Worm (Caenorhabditis elegans): ENCODE data around the gene ceh-39.
A peak's percentile ranks its signal among the peaks of the same experiment; 100 is the strongest.

The ceh-39 gene

DNA sequence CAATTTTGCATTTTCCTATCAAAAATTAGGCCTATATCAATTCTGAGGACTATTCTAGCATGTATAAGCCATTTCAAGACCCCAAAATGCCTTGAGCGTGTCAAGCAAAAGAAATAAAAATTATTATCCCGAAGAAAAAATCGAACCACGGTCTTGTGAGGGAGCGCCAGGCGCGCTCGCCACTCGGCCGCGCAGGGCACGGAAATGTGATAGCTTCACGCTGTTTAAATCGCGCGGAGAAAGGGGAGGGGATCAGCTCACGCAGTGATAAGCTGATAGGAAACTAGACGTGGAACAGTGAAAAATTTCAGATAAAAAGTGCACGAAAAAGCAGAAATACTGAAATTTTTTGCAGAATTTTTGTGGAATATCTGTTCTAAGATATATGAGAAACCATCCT is 18.3 kb downstream of the ceh-39 start (continued):
- TF ChIP-seq lin-29 (GFP tag; IDR thresholded peaks at IDR 0.05) (no peak), egl-27 (tag; optimal IDR thresholded peaks at IDR 0.05) (no peak), nhr-25 (tag; optimal IDR thresholded peaks at IDR 0.05; ENCODE audit: borderline replicate concordance, insufficient read depth) (no peak), pqm-1 (tag; optimal IDR thresholded peaks at IDR 0.05) (no peak), gei-8 (GFP tag; optimal IDR thresholded peaks at IDR 0.05) (peak; percentile 43), madf-9 (GFP tag; conservative IDR thresholded peaks at IDR 0.05) (peak; percentile 62), zfp-2 (tag; optimal IDR thresholded peaks at IDR 0.05) (no peak), hlh-30 (tag; optimal IDR thresholded peaks at IDR 0.05; ENCODE audit: insufficient read depth) (no peak), dmd-9 (GFP tag; IDR thresholded peaks at IDR 0.05) (peak; percentile 51; the same call in 1 of the 2 replicates), lin-1 (GFP tag; IDR thresholded peaks at IDR 0.05) (no peak)

DNA sequence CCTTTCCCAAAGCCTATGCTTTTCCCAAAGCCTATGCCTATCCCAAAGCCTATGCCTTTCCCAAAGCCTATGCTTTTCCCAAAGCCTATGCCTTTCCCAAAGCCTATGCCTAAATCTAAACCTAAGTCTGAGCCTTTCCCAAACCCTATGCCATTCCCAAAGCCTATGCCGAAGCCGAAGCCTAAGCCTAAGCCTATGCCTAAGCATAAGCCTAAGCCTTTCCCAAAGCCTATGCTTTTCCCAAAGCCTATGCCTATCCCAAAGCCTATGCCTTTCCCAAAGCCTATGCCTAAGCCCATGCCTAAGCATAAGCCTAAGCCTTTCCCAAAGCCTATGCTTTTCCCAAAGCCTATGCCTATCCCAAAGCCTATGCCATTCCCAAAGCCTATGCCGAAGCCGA is 19.3 kb downstream of the ceh-39 start:
- TF ChIP-seq F26F4.8 (GFP tag; conservative IDR thresholded peaks at IDR 0.05): 0 out of 2 replicates have a peak, but pooled peaks have one; percentile 3
- TF ChIP-seq zip-11 (GFP tag; IDR thresholded peaks at IDR 0.05): 0 out of 2 replicates have a peak, but pooled peaks have one; percentile 8
- 0 out of 2 replicates have a peak, but pooled peaks have one; percentile 51 for TF ChIP-seq nhr-42 (GFP tag; IDR thresholded peaks at IDR 0.05)
- TF ChIP-seq hmg-1.1 (GFP tag; IDR thresholded peaks at IDR 0.05): 0 out of 2 replicates have a peak, but pooled peaks have one; percentile 28
- TF ChIP-seq snpc-1.2 (GFP tag; IDR thresholded peaks at IDR 0.05): 0 out of 2 replicates have a peak, but pooled peaks have one; percentile 5

DNA sequence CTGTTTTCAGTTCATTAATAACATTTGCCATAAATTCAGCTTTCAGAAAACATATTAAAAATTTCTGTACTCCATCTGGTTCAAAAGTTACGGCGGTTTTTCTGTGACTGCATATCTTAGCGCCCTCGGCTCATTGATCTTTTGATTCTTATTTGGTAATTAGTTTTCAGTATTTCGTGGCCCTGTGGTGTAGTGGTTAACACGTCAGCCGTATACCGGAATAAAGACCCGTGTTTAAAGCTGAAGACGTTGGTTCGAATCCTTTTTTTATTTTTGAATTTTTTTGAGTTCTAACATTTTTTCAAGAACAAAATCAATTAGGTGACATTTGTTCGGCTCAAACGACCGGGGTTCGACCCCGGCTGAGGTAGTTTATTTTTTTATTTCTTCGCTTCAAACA is 25.5 kb downstream of the ceh-39 start:
- TF ChIP-seq set-16 (GFP tag; IDR thresholded peaks at IDR 0.05): no peak
- no peak for TF ChIP-seq lin-38 (GFP tag; IDR thresholded peaks at IDR 0.05)
- no peak for TF ChIP-seq sdz-12 (GFP tag; optimal IDR thresholded peaks at IDR 0.05)
- TF ChIP-seq Y75B8A.6 (GFP tag; IDR thresholded peaks at IDR 0.05): no peak
- TF ChIP-seq zip-11 (GFP tag; IDR thresholded peaks at IDR 0.05): no peak
- TF ChIP-seq lim-7 (GFP tag; IDR thresholded peaks at IDR 0.05): no peak
- no peak for TF ChIP-seq nhr-102 (tag; optimal IDR thresholded peaks at IDR 0.05)
- TF ChIP-seq tag-97 (GFP tag; IDR thresholded peaks at IDR 0.05): no peak
- no peak for TF ChIP-seq daf-12 (tag; optimal IDR thresholded peaks at IDR 0.05)
- no peak for TF ChIP-seq mxl-3 (GFP tag; optimal IDR thresholded peaks at IDR 0.05)
- no peak for TF ChIP-seq ZK546.5 (tag; optimal IDR thresholded peaks at IDR 0.05)
- TF ChIP-seq lin-39 (tag; optimal IDR thresholded peaks at IDR 0.05): no peak
- TF ChIP-seq duxl-1 (tag; optimal IDR thresholded peaks at IDR 0.05; ENCODE audit: poor library complexity): no peak
- no peak for TF ChIP-seq mxl-2 (GFP tag; conservative IDR thresholded peaks at IDR 0.05)
- no peak for TF ChIP-seq ceh-82 (tag; optimal IDR thresholded peaks at IDR 0.05)
- no peak for TF ChIP-seq aha-1 (tag)
- no peak for TF ChIP-seq madf-5 (GFP tag; IDR thresholded peaks at IDR 0.05)
- TF ChIP-seq snpc-1.2 (GFP tag; IDR thresholded peaks at IDR 0.05): no peak
- no peak for TF ChIP-seq dmd-8 (GFP tag; IDR thresholded peaks at IDR 0.05)
- TF ChIP-seq hlh-11 (tag; optimal IDR thresholded peaks at IDR 0.05): no peak

DNA sequence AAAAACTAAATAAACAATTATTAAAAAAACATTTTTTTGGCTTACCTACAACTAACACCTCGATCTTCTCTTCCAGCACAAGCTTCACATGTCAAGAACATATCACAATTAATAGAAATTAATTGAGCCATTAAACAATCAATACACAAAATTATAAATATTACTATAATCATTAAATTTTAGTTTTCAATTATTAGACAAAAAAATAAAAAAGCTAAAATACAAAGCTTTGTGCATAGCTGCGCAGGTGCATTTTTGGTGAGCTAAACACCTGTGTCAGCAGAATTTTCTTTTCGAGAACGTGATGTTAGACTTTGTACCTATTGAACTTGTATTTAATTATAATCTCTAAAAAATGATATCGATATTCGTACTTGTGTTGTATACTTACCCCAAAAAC is 26.0 kb downstream of the ceh-39 start, which contains the start of gene C14E2.6:
TSS of gene C14E2.6 (minus strand) at position 101 of the 400 bp plus-strand sequence.
- TF ChIP-seq skn-1 (tag; optimal IDR thresholded peaks at IDR 0.05): no peak
- TF ChIP-seq daf-12 (tag; optimal IDR thresholded peaks at IDR 0.05): no peak
- TF ChIP-seq ces-1 (GFP tag; optimal IDR thresholded peaks at IDR 0.05): no peak
- TF ChIP-seq lir-3 (tag; optimal IDR thresholded peaks at IDR 0.05): no peak
- no peak for TF ChIP-seq unc-62 (GFP tag; optimal IDR thresholded peaks at IDR 0.05 in 1 of 2)
- no peak for TF ChIP-seq unc-62 (tag; optimal IDR thresholded peaks at IDR 0.05)
- TF ChIP-seq tra-1 (GFP tag; IDR thresholded peaks at IDR 0.05): no peak
- TF ChIP-seq aha-1 (tag): no peak
- TF ChIP-seq F10B5.3 (tag; optimal IDR thresholded peaks at IDR 0.05): no peak
- TF ChIP-seq ceh-20 (GFP tag; IDR thresholded peaks at IDR 0.05): no peak
- TF ChIP-seq spr-3 (GFP tag; optimal IDR thresholded peaks at IDR 0.05): no peak
- no peak for TF ChIP-seq mdt-29 (GFP tag; IDR thresholded peaks at IDR 0.05)
- no peak for TF ChIP-seq hlh-11 (tag; optimal IDR thresholded peaks at IDR 0.05)
- TF ChIP-seq mxl-2 (GFP tag; conservative IDR thresholded peaks at IDR 0.05): no peak
- TF ChIP-seq nhr-41 (GFP tag; IDR thresholded peaks at IDR 0.05): no peak
- TF ChIP-seq unc-39 (tag; optimal IDR thresholded peaks at IDR 0.05): no peak
- TF ChIP-seq madf-5 (GFP tag; IDR thresholded peaks at IDR 0.05): no peak
- TF ChIP-seq F37D6.2 (tag; optimal IDR thresholded peaks at IDR 0.05): no peak
